Worm (Caenorhabditis elegans): ENCODE results near the gene C25D7.10.

The C25D7.10 gene

ce11 chrV:15067165-15067564 lies at the start of gene C25D7.10:
TSS of gene C25D7.10 (plus strand) at chrV:15067465.
- TF ChIP-seq xbp-1 (tag; optimal IDR thresholded peaks at IDR 0.05): no peak
- TF ChIP-seq mab-9 (GFP tag; IDR thresholded peaks at IDR 0.05): no peak
- TF ChIP-seq mep-1 (tag; optimal IDR thresholded peaks at IDR 0.05): no peak
- TF ChIP-seq dpl-1 (GFP tag; optimal IDR thresholded peaks at IDR 0.05): no peak
- no peak for TF ChIP-seq alr-1 (tag; optimal IDR thresholded peaks at IDR 0.05; ENCODE audit: borderline replicate concordance)
- TF ChIP-seq ama-1 (optimal IDR thresholded peaks at IDR 0.05): no peak
- TF ChIP-seq nhr-19 (GFP tag; conservative IDR thresholded peaks at IDR 0.05): no peak
- no peak for TF ChIP-seq tbx-2 (tag; optimal IDR thresholded peaks at IDR 0.05)
- no peak for TF ChIP-seq fkh-4 (tag; optimal IDR thresholded peaks at IDR 0.05; ENCODE audit: borderline replicate concordance)
- no peak for TF ChIP-seq lin-14 (GFP tag; optimal IDR thresholded peaks at IDR 0.05)
- TF ChIP-seq nhr-85 (tag): no peak
- TF ChIP-seq hlh-17 (GFP tag; optimal IDR thresholded peaks at IDR 0.05; ENCODE audit: borderline replicate concordance): no peak
- no peak for TF ChIP-seq jun-1 (tag; optimal IDR thresholded peaks at IDR 0.05)
- no peak for TF ChIP-seq egl-13 (tag; optimal IDR thresholded peaks at IDR 0.05)
- no peak for TF ChIP-seq lin-15B (tag; optimal IDR thresholded peaks at IDR 0.05)
- TF ChIP-seq lin-35 (GFP tag; optimal IDR thresholded peaks at IDR 0.05): no peak

DNA sequence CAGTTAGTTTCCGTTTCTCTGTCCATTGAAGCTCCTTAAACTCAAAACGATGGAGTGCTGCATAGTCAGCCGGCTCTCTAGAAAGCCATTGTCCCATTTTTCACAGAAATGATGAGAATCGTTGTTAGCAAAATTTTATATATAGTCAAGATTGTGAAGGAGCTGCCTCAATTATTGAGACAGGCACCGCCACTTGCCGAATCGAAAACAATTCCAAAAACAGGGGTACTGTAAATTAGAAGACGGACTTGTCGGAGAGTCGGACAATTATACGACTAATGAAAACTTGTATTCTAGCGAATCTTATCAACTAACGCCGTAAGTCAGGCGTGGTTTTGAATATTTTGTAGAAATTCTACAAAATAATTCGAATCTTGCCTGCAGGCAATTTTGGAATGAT lies 47.0 kb upstream of the C25D7.10 start, which contains the start of gene F14H8.2:
F14H8.2 (minus strand) TSS at position 101 of the 400 bp plus-strand sequence.
- TF ChIP-seq efl-1 (optimal IDR thresholded peaks at IDR 0.05): no peak
- TF ChIP-seq efl-1 (GFP tag; optimal IDR thresholded peaks at IDR 0.05 in 1 of 2): peak in 1 of 2 experiments; percentile 59
- TF ChIP-seq elt-3 (tag; optimal IDR thresholded peaks at IDR 0.05): no peak
- TF ChIP-seq ceh-8 (GFP tag; optimal IDR thresholded peaks at IDR 0.05): peak; percentile 1

- TF ChIP-seq nhr-76 (tag; optimal IDR thresholded peaks at IDR 0.05) (no peak), nhr-77 (tag; optimal IDR thresholded peaks at IDR 0.05) (no peak), fkh-8 (tag; optimal IDR thresholded peaks at IDR 0.05) (no peak), ceh-63 (GFP tag; optimal IDR thresholded peaks at IDR 0.05) (no peak), blmp-1 (tag; optimal IDR thresholded peaks at IDR 0.05) (no peak), lin-35 (GFP tag; optimal IDR thresholded peaks at IDR 0.05) (no peak), tbx-2 (tag; optimal IDR thresholded peaks at IDR 0.05) (no peak), nhr-71 (tag; optimal IDR thresholded peaks at IDR 0.05) (no peak), skn-1 (tag; optimal IDR thresholded peaks at IDR 0.05) (no peak), aly-2 (tag; optimal IDR thresholded peaks at IDR 0.05) (no peak), C16A3.4 (tag; optimal IDR thresholded peaks at IDR 0.05) (no peak), ceh-88 (GFP tag; IDR thresholded peaks at IDR 0.05) (no peak), sox-4 (tag; optimal IDR thresholded peaks at IDR 0.05) (no peak), aha-1 (tag; optimal IDR thresholded peaks at IDR 0.05) (no peak), mdl-1 (tag; optimal IDR thresholded peaks at IDR 0.05) (no peak), grh-1 (GFP tag; IDR thresholded peaks at IDR 0.05) (no peak), Y116A8C.19 (tag; optimal IDR thresholded peaks at IDR 0.05; ENCODE audit: borderline replicate concordance) (no peak), sptf-1 (tag; optimal IDR thresholded peaks at IDR 0.05) (no peak)
Measured at ce11 chrV:15020732-15021131, 46.5 kb upstream of the C25D7.10 start, which contains the start of gene F14H8.5. TSS of gene F14H8.5 (plus strand) at chrV:15021032.

ce11 chrV:15023544-15023943 lies 43.7 kb upstream of the C25D7.10 start, which contains the start of gene F14H8.4:
TSS of gene F14H8.4 (plus strand) at chrV:15023844.
- TF ChIP-seq zag-1 (tag; optimal IDR thresholded peaks at IDR 0.05): no peak
- no peak for TF ChIP-seq ama-1 (optimal IDR thresholded peaks at IDR 0.05)
- TF ChIP-seq ceh-8 (GFP tag; optimal IDR thresholded peaks at IDR 0.05): peak; percentile 58
- no peak for TF ChIP-seq pag-3 (tag; optimal IDR thresholded peaks at IDR 0.05; ENCODE audit: borderline replicate concordance, insufficient read depth)
